Fruit fly (Drosophila melanogaster) whole organism, embryonic: ENCODE data around the gene Lamtor4.

Source experiments
- Adf1 ChIP-seq: fragments of 200-800 bp; sonication (Bioruptor generic); IDR thresholded peaks from 2 replicates; pipeline ENCODE4 v1.3.6; 2022; ENCODE audit warnings: missing biosample characterization, missing genetic modification characterization
- Aef1 ChIP-seq: fragments of 200-800 bp; sonication (Bioruptor generic); IDR thresholded peaks from 3 replicates; pipeline ENCODE4 v1.3.6; 2022; ENCODE audit warnings: missing biosample characterization, missing genetic modification characterization
- Asciz ChIP-seq: fragments of 200-800 bp; sonication (Bioruptor generic); optimal IDR thresholded peaks from 2 replicates; lab custom pipeline; 2017; ENCODE audit warnings: missing biosample characterization, mild to moderate bottlenecking, missing genetic modification characterization, missing genetic modification reagents
- Atf6 ChIP-seq: fragments of 200-800 bp; sonication (Bioruptor generic); IDR thresholded peaks from 2 replicates; pipeline ENCODE4 v1.3.6; 2022; ENCODE audit warnings: missing biosample characterization, missing genetic modification characterization
- CG11247 ChIP-seq: fragments of 200-800 bp; sonication (Bioruptor generic); IDR thresholded peaks from 2 replicates; pipeline ENCODE4 v1.3.6; 2022; ENCODE audit warnings: missing biosample characterization, missing genetic modification characterization
- CG12104 ChIP-seq: fragments of 200-800 bp; sonication (Bioruptor generic); optimal IDR thresholded peaks from 3 replicates; lab custom pipeline; 2016; ENCODE audit warnings: missing biosample characterization, missing genetic modification characterization
- CG14050 ChIP-seq: fragments of 200-800 bp; sonication (Bioruptor generic); IDR thresholded peaks from 3 replicates; pipeline ENCODE4 v1.3.6; 2022; ENCODE audit warnings: missing biosample characterization, missing genetic modification characterization
- CG15514 ChIP-seq: fragments of 200-800 bp; sonication (Bioruptor generic); optimal IDR thresholded peaks from 3 replicates; lab custom pipeline; 2017; ENCODE audit warnings: missing biosample characterization, missing genetic modification characterization, mild to moderate bottlenecking, moderate library complexity, missing genetic modification reagents
- CG16813 ChIP-seq: fragments of 200-800 bp; sonication (Bioruptor generic); IDR thresholded peaks from 3 replicates; pipeline ENCODE4 v1.3.6; 2022; ENCODE audit warnings: missing biosample characterization, missing genetic modification characterization; ENCODE audit not compliant: partially characterized antibody
- CG18262 ChIP-seq: fragments of 200-800 bp; optimal IDR thresholded peaks from 3 replicates; lab custom pipeline; 2019; ENCODE audit warnings: missing biosample characterization, mild to moderate bottlenecking, missing genetic modification characterization, moderate library complexity
- CG18599 ChIP-seq: fragments of 200-800 bp; sonication (Bioruptor generic); optimal IDR thresholded peaks from 3 replicates; lab custom pipeline; 2017; ENCODE audit warnings: missing biosample characterization, missing genetic modification characterization, mild to moderate bottlenecking, moderate library complexity, missing genetic modification reagents
- CG18764 ChIP-seq: fragments of 200-800 bp; sonication (Bioruptor generic); optimal IDR thresholded peaks from 3 replicates; lab custom pipeline; 2016; ENCODE audit warnings: missing biosample characterization, missing genetic modification characterization
- CG34376 ChIP-seq: fragments of 200-800 bp; sonication (Bioruptor generic); optimal IDR thresholded peaks from 2 replicates; lab custom pipeline; 2018; ENCODE audit warnings: missing biosample characterization, mild to moderate bottlenecking, missing genetic modification characterization
- CG7839 ChIP-seq: fragments of 200-800 bp; sonication (Bioruptor generic); optimal IDR thresholded peaks from 3 replicates; lab custom pipeline; 2018; ENCODE audit warnings: missing biosample characterization, mild to moderate bottlenecking, missing genetic modification characterization, moderate library complexity
- CHES-1-like ChIP-seq: fragments of 200-800 bp; sonication (Bioruptor generic); optimal IDR thresholded peaks from 2 replicates; lab custom pipeline; 2016; ENCODE audit warnings: missing biosample characterization, missing genetic modification characterization
- Dip3 ChIP-seq: fragments of 200-800 bp; sonication (Bioruptor generic); optimal IDR thresholded peaks from 3 replicates; lab custom pipeline; 2016; ENCODE audit warnings: missing biosample characterization, missing genetic modification characterization
- Doc2 ChIP-seq: fragments of 200-800 bp; sonication (Bioruptor generic); IDR thresholded peaks from 2 replicates; pipeline ENCODE4 v1.3.6; 2022; ENCODE audit warnings: missing biosample characterization, missing genetic modification characterization
- Fer1 ChIP-seq: fragments of 200-800 bp; sonication (Bioruptor generic); optimal IDR thresholded peaks from 2 replicates; lab custom pipeline; 2017; ENCODE audit warnings: missing biosample characterization, mild to moderate bottlenecking, missing genetic modification characterization
- HmgZ ChIP-seq: fragments of 200-800 bp; sonication (Bioruptor generic); optimal IDR thresholded peaks from 2 replicates; lab custom pipeline; 2018; ENCODE audit warnings: missing biosample characterization, mild to moderate bottlenecking, missing genetic modification characterization
- Med ChIP-seq: fragments of 200-800 bp; sonication (Bioruptor generic); peaks from one replicate; lab custom pipeline; 2016; ENCODE audit warnings: missing biosample characterization, missing genetic modification characterization, mild to moderate bottlenecking, inconsistent platforms, moderate library complexity
- bcd ChIP-seq: fragments of 200-800 bp; sonication (Bioruptor generic); optimal IDR thresholded peaks from 2 replicates; lab custom pipeline; 2017; ENCODE audit warnings: missing biosample characterization, mild to moderate bottlenecking, missing genetic modification characterization
- bowl ChIP-seq: fragments of 200-800 bp; sonication (Bioruptor generic); IDR thresholded peaks from 2 replicates; pipeline ENCODE4 v1.3.6; 2022; ENCODE audit warnings: missing biosample characterization, missing genetic modification characterization
- bsh ChIP-seq, 2 experiments: fragments of 200-800 bp; sonication (Bioruptor generic); optimal IDR thresholded peaks; 2 replicates each; lab custom pipeline; 2017 to 2018; ENCODE audit warnings: mild to moderate bottlenecking in 2 of 2, missing biosample characterization in 2 of 2, missing genetic modification characterization in 2 of 2, moderate library complexity in 1 of 2
- croc ChIP-seq: fragments of 200-800 bp; sonication (Bioruptor generic); conservative IDR thresholded peaks from 3 replicates; pipeline ENCODE4 v1.3.6; 2022; ENCODE audit warnings: missing biosample characterization, missing genetic modification characterization
- cwo ChIP-seq: fragments of 200-800 bp; sonication (Bioruptor generic); optimal IDR thresholded peaks from 3 replicates; lab custom pipeline; 2017; ENCODE audit warnings: missing biosample characterization, missing genetic modification characterization, mild to moderate bottlenecking, moderate library complexity, missing genetic modification reagents
- dimm ChIP-seq: fragments of 200-800 bp; sonication (Bioruptor generic); IDR thresholded peaks from 2 replicates; pipeline ENCODE4 v1.3.6; 2022; ENCODE audit warnings: missing biosample characterization, missing genetic modification characterization
- dm ChIP-seq: fragments of 200-800 bp; sonication (Bioruptor generic); optimal IDR thresholded peaks from 3 replicates; lab custom pipeline; 2016; ENCODE audit warnings: missing biosample characterization, missing genetic modification characterization
- fd64A ChIP-seq: fragments of 200-800 bp; sonication (Bioruptor generic); optimal IDR thresholded peaks from 3 replicates; lab custom pipeline; 2018; ENCODE audit warnings: missing biosample characterization, mild to moderate bottlenecking, missing genetic modification characterization
- fu2 ChIP-seq: fragments of 200-800 bp; sonication (Bioruptor generic); optimal IDR thresholded peaks from 2 replicates; lab custom pipeline; 2016; ENCODE audit warnings: missing biosample characterization, missing genetic modification characterization
- grn ChIP-seq: fragments of 200-800 bp; sonication (Bioruptor generic); optimal IDR thresholded peaks from 3 replicates; lab custom pipeline; 2017; ENCODE audit warnings: missing biosample characterization, missing genetic modification characterization
- ind ChIP-seq: fragments of 200-800 bp; sonication (Bioruptor generic); optimal IDR thresholded peaks from 3 replicates; lab custom pipeline; 2016; ENCODE audit warnings: missing biosample characterization, missing genetic modification characterization
- jigr1 ChIP-seq: fragments of 200-800 bp; sonication (Bioruptor generic); IDR thresholded peaks from 3 replicates; pipeline ENCODE4 v1.3.6; 2022; ENCODE audit warnings: missing biosample characterization, missing genetic modification characterization
- lab ChIP-seq: fragments of 200-800 bp; sonication (Bioruptor generic); optimal IDR thresholded peaks from 3 replicates; lab custom pipeline; 2017; ENCODE audit warnings: missing biosample characterization, missing genetic modification characterization, mild to moderate bottlenecking, moderate library complexity, missing genetic modification reagents
- lbe ChIP-seq: fragments of 200-800 bp; sonication (Bioruptor generic); optimal IDR thresholded peaks from 2 replicates; lab custom pipeline; 2016; ENCODE audit warnings: missing biosample characterization, mild to moderate bottlenecking, missing genetic modification characterization
- mirr ChIP-seq: fragments of 200-800 bp; sonication (Bioruptor generic); optimal IDR thresholded peaks from 3 replicates; lab custom pipeline; 2018; ENCODE audit warnings: missing biosample characterization, mild to moderate bottlenecking, missing genetic modification characterization
- mld ChIP-seq: fragments of 200-800 bp; sonication (Bioruptor generic); IDR thresholded peaks from 3 replicates; pipeline ENCODE4 v1.3.6; 2022; ENCODE audit warnings: missing biosample characterization, missing genetic modification characterization; ENCODE audit not compliant: partially characterized antibody
- schlank ChIP-seq: fragments of 200-800 bp; sonication (Bioruptor generic); optimal IDR thresholded peaks from 2 replicates; lab custom pipeline; 2018; ENCODE audit warnings: missing biosample characterization, mild to moderate bottlenecking, missing genetic modification characterization
- sens ChIP-seq: fragments of 200-800 bp; sonication (Bioruptor generic); peaks from one replicate; lab custom pipeline; 2016; ENCODE audit warnings: missing biosample characterization, missing genetic modification characterization
- sob ChIP-seq: fragments of 200-800 bp; sonication (Bioruptor generic); IDR thresholded peaks from 2 replicates; pipeline ENCODE4 v1.3.6; 2022; ENCODE audit warnings: missing biosample characterization, missing genetic modification characterization
- sug ChIP-seq: fragments of 200-800 bp; optimal IDR thresholded peaks from 2 replicates; lab custom pipeline; 2019; ENCODE audit warnings: missing biosample characterization, mild to moderate bottlenecking, missing genetic modification characterization, moderate library complexity
- usp ChIP-seq: fragments of >200 bp; optimal IDR thresholded peaks from 2 replicates; lab custom pipeline; 2017; ENCODE audit warnings: missing biosample characterization, missing genetic modification characterization
- zen2 ChIP-seq: fragments of 200-800 bp; sonication (Bioruptor generic); IDR thresholded peaks from 3 replicates; pipeline ENCODE4 v1.3.6; 2022; ENCODE audit warnings: missing biosample characterization, missing genetic modification characterization; ENCODE audit not compliant: partially characterized antibody

Gene Lamtor4

dm6 chr3L:3925487-3925886, 28.8 kb downstream of the Lamtor4 start (continued):
- TF ChIP-seq CG18764 (GFP tag; lab: Kevin White, UChicago) (no peak), Adf1 (peak; percentile 42; the same call in 1 of the 2 replicates), Asciz (GFP tag; lab: Kevin White, UChicago) (no peak), sob (GFP tag; lab: Robert Waterston, UW) (0 out of 2 replicates have a peak, but pooled peaks have one; percentile 9), CG18599 (peak; percentile 17), CG14050 (GFP tag; lab: Robert Waterston, UW) (no peak), sens (GFP tag; lab: Kevin White, UChicago) (no peak), usp (no peak), mld (GFP tag; lab: Robert Waterston, UW) (no peak), fu2 (GFP tag; lab: Kevin White, UChicago) (no peak), Fer1 (GFP tag; lab: Kevin White, UChicago) (peak; percentile 8), Med (GFP tag; lab: Kevin White, UChicago) (peak; percentile 69), CG18262 (tag; lab: Kevin White, UChicago) (no peak), HmgZ (tag; lab: Kevin White, UChicago) (peak; percentile 37), jigr1 (GFP tag; lab: Robert Waterston, UW) (no peak), cwo (GFP tag; lab: Kevin White, UChicago) (peak; percentile 71), CG34376 (peak; percentile 60), Aef1 (no peak), CG11247 (GFP tag; lab: Robert Waterston, UW) (no peak), dimm (GFP tag; lab: Robert Waterston, UW) (no peak), dm (GFP tag; lab: Kevin White, UChicago) (no peak), CG16813 (no peak), fd64A (no peak), lab (peak; percentile 41), mirr (peak; percentile 2), croc (no peak), Doc2 (no peak), ind (GFP tag; lab: Kevin White, UChicago) (no peak), sug (tag; lab: Kevin White, UChicago) (peak; percentile 83), CG15514 (GFP tag; lab: Kevin White, UChicago) (no peak), CG12104 (GFP tag; lab: Kevin White, UChicago) (no peak), Atf6 (GFP tag; lab: Robert Waterston, UW) (peak; percentile 42; the same call in 1 of the 2 replicates), schlank (peak; percentile 17), lbe (no peak), bowl (GFP tag; lab: Robert Waterston, UW) (no peak), CG7839 (tag; lab: Kevin White, UChicago) (no peak), zen2 (GFP tag; lab: Robert Waterston, UW) (no peak), CHES-1-like (GFP tag; lab: Kevin White, UChicago) (no peak), Dip3 (no peak), grn (GFP tag; lab: Kevin White, UChicago) (peak; percentile 21), bcd (GFP tag; lab: Kevin White, UChicago) (no peak), bsh (GFP tag; optimal IDR thresholded peaks at IDR 0.05; lab: Kevin White, UChicago) (no peak)
